Fruit fly (Drosophila melanogaster) whole organism, prepupa: Measurements from ENCODE around the gene CG14137.

Experiments used
- Blimp-1 ChIP-seq: fragments of 200-800 bp; sonication (Bioruptor generic); optimal IDR thresholded peaks from 3 replicates; lab custom pipeline; 2017; ENCODE audit warnings: missing biosample characterization, missing genetic modification characterization, mild to moderate bottlenecking, moderate library complexity, missing genetic modification reagents
- CG10631 ChIP-seq: fragments of 200-800 bp; sonication (Bioruptor generic); optimal IDR thresholded peaks from 2 replicates; lab custom pipeline; 2016; ENCODE audit warnings: missing biosample characterization, missing genetic modification characterization
- CG10669 ChIP-seq: fragments of 200-800 bp; sonication (Bioruptor generic); optimal IDR thresholded peaks from 3 replicates; lab custom pipeline; 2018; ENCODE audit warnings: missing biosample characterization, mild to moderate bottlenecking, missing genetic modification characterization, moderate library complexity
- CG11294 ChIP-seq: fragments of 200-800 bp; sonication (Bioruptor generic); IDR thresholded peaks from 2 replicates; pipeline ENCODE4 v1.3.6; 2022; ENCODE audit warnings: missing biosample characterization, missing genetic modification characterization
- CG11762 ChIP-seq: fragments of 200-800 bp; sonication (Bioruptor generic); optimal IDR thresholded peaks from 3 replicates; lab custom pipeline; 2016; ENCODE audit warnings: missing biosample characterization, missing genetic modification characterization; ENCODE audit not compliant: insufficient read depth
- CG11902 ChIP-seq: fragments of 200-800 bp; sonication (Bioruptor generic); optimal IDR thresholded peaks from 3 replicates; lab custom pipeline; 2016; ENCODE audit warnings: missing biosample characterization, missing genetic modification characterization
- CG15336 ChIP-seq: fragments of 200-800 bp; sonication (Bioruptor generic); IDR thresholded peaks from 2 replicates; pipeline ENCODE4 v1.3.6; 2022; ENCODE audit warnings: missing biosample characterization, missing genetic modification characterization
- CG1621 ChIP-seq: fragments of 200-800 bp; sonication (Bioruptor generic); optimal IDR thresholded peaks from 3 replicates; lab custom pipeline; 2018; ENCODE audit warnings: missing biosample characterization, mild to moderate bottlenecking, missing genetic modification characterization
- CG16779 ChIP-seq: fragments of 200-800 bp; sonication (Bioruptor generic); optimal IDR thresholded peaks from 3 replicates; lab custom pipeline; 2017; ENCODE audit warnings: missing biosample characterization, mild to moderate bottlenecking, missing genetic modification characterization
- CG3032 ChIP-seq: fragments of 200-800 bp; optimal IDR thresholded peaks from 2 replicates; lab custom pipeline; 2019; ENCODE audit warnings: missing biosample characterization, mild to moderate bottlenecking, missing genetic modification characterization, moderate library complexity
- CG32006 ChIP-seq: fragments of 200-800 bp; sonication (Bioruptor generic); optimal IDR thresholded peaks from 3 replicates; lab custom pipeline; 2017; ENCODE audit warnings: missing biosample characterization, mild to moderate bottlenecking, missing genetic modification characterization
- CG34406 ChIP-seq: fragments of 200-800 bp; sonication (Bioruptor generic); optimal IDR thresholded peaks from 3 replicates; lab custom pipeline; 2016; ENCODE audit warnings: missing biosample characterization, missing genetic modification characterization
- CG6276 ChIP-seq: fragments of 200-800 bp; sonication (Bioruptor generic); optimal IDR thresholded peaks from 2 replicates; lab custom pipeline; 2017; ENCODE audit warnings: missing biosample characterization, mild to moderate bottlenecking, missing genetic modification characterization
- CG6792 ChIP-seq: fragments of 200-800 bp; sonication (Bioruptor generic); optimal IDR thresholded peaks from 3 replicates; lab custom pipeline; 2016; ENCODE audit warnings: missing biosample characterization, missing genetic modification characterization
- CG6808 ChIP-seq: fragments of 200-800 bp; sonication (Bioruptor generic); optimal IDR thresholded peaks from 3 replicates; lab custom pipeline; 2017; ENCODE audit warnings: missing biosample characterization, missing genetic modification characterization, mild to moderate bottlenecking, moderate library complexity, missing genetic modification reagents
- CG6854 ChIP-seq: fragments of 200-800 bp; sonication (Bioruptor generic); optimal IDR thresholded peaks from 2 replicates; lab custom pipeline; 2017; ENCODE audit warnings: missing biosample characterization, mild to moderate bottlenecking, missing genetic modification characterization
- CG7368 ChIP-seq: fragments of 200-800 bp; sonication (Bioruptor generic); optimal IDR thresholded peaks from 3 replicates; lab custom pipeline; 2016; ENCODE audit warnings: missing biosample characterization, missing genetic modification characterization
- CG8119 ChIP-seq: fragments of 200-800 bp; sonication (Bioruptor generic); IDR thresholded peaks from 3 replicates; pipeline ENCODE4 v1.3.6; 2022; ENCODE audit warnings: missing biosample characterization, missing genetic modification characterization
- CG8319 ChIP-seq: fragments of 200-800 bp; sonication (Bioruptor generic); optimal IDR thresholded peaks from 3 replicates; lab custom pipeline; 2016; ENCODE audit warnings: missing biosample characterization, missing genetic modification characterization
- CG8632 ChIP-seq: fragments of 200-800 bp; sonication (Bioruptor generic); optimal IDR thresholded peaks from 3 replicates; lab custom pipeline; 2016; ENCODE audit warnings: missing biosample characterization, missing genetic modification characterization
- CG9139 ChIP-seq: fragments of 200-800 bp; sonication (Bioruptor generic); optimal IDR thresholded peaks from 3 replicates; lab custom pipeline; 2017; ENCODE audit warnings: missing biosample characterization, mild to moderate bottlenecking, missing genetic modification characterization
- Eip75B ChIP-seq: fragments of 200-800 bp; sonication (Bioruptor generic); optimal IDR thresholded peaks from 3 replicates; lab custom pipeline; 2016; ENCODE audit warnings: missing biosample characterization, missing genetic modification characterization
- Ets96B ChIP-seq: fragments of 200-800 bp; optimal IDR thresholded peaks from 2 replicates; lab custom pipeline; 2019; ENCODE audit warnings: missing biosample characterization, mild to moderate bottlenecking, missing genetic modification characterization, moderate library complexity
- Gug ChIP-seq: fragments of 200-800 bp; sonication (Bioruptor generic); IDR thresholded peaks from 2 replicates; pipeline ENCODE4 v1.3.6; 2022; ENCODE audit warnings: missing biosample characterization, missing genetic modification characterization
- Hr4 ChIP-seq: fragments of 200-800 bp; sonication (Bioruptor generic); optimal IDR thresholded peaks from 3 replicates; lab custom pipeline; 2016; ENCODE audit warnings: missing biosample characterization, missing genetic modification characterization
- Met ChIP-seq: fragments of 200-800 bp; sonication (Bioruptor generic); optimal IDR thresholded peaks from 3 replicates; lab custom pipeline; 2016; ENCODE audit warnings: missing biosample characterization, missing genetic modification characterization
- OdsH ChIP-seq: fragments of 200-800 bp; sonication (Bioruptor generic); optimal IDR thresholded peaks from 3 replicates; lab custom pipeline; 2016; ENCODE audit warnings: missing biosample characterization, missing genetic modification characterization
- Smox ChIP-seq: fragments of 200-800 bp; sonication (Bioruptor generic); optimal IDR thresholded peaks from 3 replicates; lab custom pipeline; 2016; ENCODE audit warnings: missing biosample characterization, missing genetic modification characterization
- Sox102F ChIP-seq: fragments of 200-800 bp; sonication (Bioruptor generic); optimal IDR thresholded peaks from 2 replicates; lab custom pipeline; 2016; ENCODE audit warnings: missing biosample characterization, mild to moderate bottlenecking, missing genetic modification characterization
- Sox15 ChIP-seq: fragments of 200-800 bp; sonication (Bioruptor generic); optimal IDR thresholded peaks from 3 replicates; lab custom pipeline; 2016; ENCODE audit warnings: missing biosample characterization, missing genetic modification characterization
- achi ChIP-seq: fragments of 200-800 bp; sonication (Bioruptor generic); optimal IDR thresholded peaks from 3 replicates; lab custom pipeline; 2016; ENCODE audit warnings: missing biosample characterization, missing genetic modification characterization
- acj6 ChIP-seq: fragments of 200-800 bp; sonication (Bioruptor generic); optimal IDR thresholded peaks from 3 replicates; lab custom pipeline; 2016; ENCODE audit warnings: missing biosample characterization, missing genetic modification characterization
- cyc ChIP-seq: fragments of 200-800 bp; sonication (Bioruptor generic); optimal IDR thresholded peaks from 3 replicates; lab custom pipeline; 2016; ENCODE audit warnings: missing biosample characterization, missing genetic modification characterization
- dsx ChIP-seq: fragments of 200-800 bp; optimal IDR thresholded peaks from 3 replicates; lab custom pipeline; 2019; ENCODE audit warnings: missing biosample characterization, mild to moderate bottlenecking, missing genetic modification characterization, moderate library complexity; ENCODE audit not compliant: poor library complexity, severe bottlenecking
- eg ChIP-seq: fragments of 200-800 bp; sonication (Bioruptor generic); IDR thresholded peaks from 3 replicates; pipeline ENCODE4 v1.3.6; 2022; ENCODE audit warnings: missing biosample characterization, missing genetic modification characterization
- fd59A ChIP-seq: fragments of 200-800 bp; sonication (Bioruptor generic); optimal IDR thresholded peaks from 2 replicates; lab custom pipeline; 2017; ENCODE audit warnings: missing biosample characterization, mild to moderate bottlenecking, missing genetic modification characterization, missing genetic modification reagents
- fd85E ChIP-seq: fragments of 200-800 bp; sonication (Bioruptor generic); optimal IDR thresholded peaks from 3 replicates; lab custom pipeline; 2016; ENCODE audit warnings: missing biosample characterization, missing genetic modification characterization
- lz ChIP-seq: fragments of 200-800 bp; sonication (Bioruptor generic); optimal IDR thresholded peaks from 3 replicates; lab custom pipeline; 2016; ENCODE audit warnings: missing biosample characterization, missing genetic modification characterization
- net ChIP-seq: fragments of 200-800 bp; sonication (Bioruptor generic); optimal IDR thresholded peaks from 3 replicates; lab custom pipeline; 2016; ENCODE audit warnings: missing biosample characterization, missing genetic modification characterization
- pdm3 ChIP-seq: fragments of 200-800 bp; sonication (Bioruptor generic); optimal IDR thresholded peaks from 3 replicates; lab custom pipeline; 2016; ENCODE audit warnings: missing biosample characterization, missing genetic modification characterization
- salr ChIP-seq, 2 experiments: fragments of 200-800 bp; sonication (Bioruptor generic); optimal IDR thresholded peaks; 3 replicates each; lab custom pipeline; 2016 to 2018; ENCODE audit warnings: missing biosample characterization in 2 of 2, missing genetic modification characterization in 2 of 2, mild to moderate bottlenecking in 1 of 2
- spab ChIP-seq: fragments of 200-800 bp; sonication (Bioruptor generic); optimal IDR thresholded peaks from 2 replicates; lab custom pipeline; 2017; ENCODE audit warnings: missing biosample characterization, mild to moderate bottlenecking, missing genetic modification characterization, missing genetic modification reagents
- ss ChIP-seq, 2 experiments: fragments of 200-800 bp; sonication (Bioruptor generic); optimal IDR thresholded peaks; 2 replicates in 1 of 2; 3 replicates in 1 of 2; lab custom pipeline; 2017 to 2018; ENCODE audit warnings: mild to moderate bottlenecking in 2 of 2, missing biosample characterization in 2 of 2, missing genetic modification characterization in 2 of 2, moderate library complexity in 1 of 2
- svp ChIP-seq: fragments of 200-800 bp; sonication (Bioruptor generic); peaks from one replicate; lab custom pipeline; 2016; ENCODE audit warnings: missing biosample characterization, missing genetic modification characterization
- vri ChIP-seq: fragments of 200-800 bp; sonication (Bioruptor generic); optimal IDR thresholded peaks from 3 replicates; lab custom pipeline; 2016; ENCODE audit warnings: missing biosample characterization, mild to moderate bottlenecking, missing genetic modification characterization

CG14137 gene

dm6 chr3L:11556637-11557036, 43.2 kb downstream of the CG14137 start (continued):
- TF ChIP-seq ss (GFP tag; optimal IDR thresholded peaks at IDR 0.05; lab: Kevin White, UChicago), result no peak
- TF ChIP-seq CG11762 (GFP tag; lab: Kevin White, UChicago), result no peak
- TF ChIP-seq cyc (GFP tag; lab: Kevin White, UChicago), result no peak
- no peak for TF ChIP-seq CG3032 (tag; lab: Kevin White, UChicago)
- peak; percentile 32; the same call in 2 of the 3 replicates for TF ChIP-seq CG8119
- TF ChIP-seq Blimp-1 (GFP tag; lab: Kevin White, UChicago), result no peak
- TF ChIP-seq fd59A (GFP tag; lab: Kevin White, UChicago), result no peak
- no peak for TF ChIP-seq CG1621
- no peak for TF ChIP-seq Smox (GFP tag; lab: Kevin White, UChicago)
- no peak for TF ChIP-seq spab (GFP tag; lab: Kevin White, UChicago)
- no peak for TF ChIP-seq Met
- no peak for TF ChIP-seq CG6276
- no peak for TF ChIP-seq Gug (GFP tag; lab: Robert Waterston, UW)
- TF ChIP-seq salr (GFP tag; optimal IDR thresholded peaks at IDR 0.05; lab: Kevin White, UChicago), result no peak
- peak; percentile 32 for TF ChIP-seq acj6 (GFP tag; lab: Kevin White, UChicago)
- peak; percentile 62 for TF ChIP-seq CG32006 (GFP tag; lab: Kevin White, UChicago)
- TF ChIP-seq Hr4 (GFP tag; lab: Kevin White, UChicago), result peak; percentile 31
- TF ChIP-seq dsx, result no peak
- no peak for TF ChIP-seq Sox15 (GFP tag; lab: Kevin White, UChicago)
- TF ChIP-seq CG6792 (GFP tag; lab: Kevin White, UChicago), result no peak
- TF ChIP-seq OdsH (GFP tag; lab: Kevin White, UChicago), result peak; percentile 24
- no peak for TF ChIP-seq svp (GFP tag; lab: Kevin White, UChicago)
- TF ChIP-seq vri (GFP tag; lab: Kevin White, UChicago), result no peak
- no peak for TF ChIP-seq CG34406 (GFP tag; lab: Kevin White, UChicago)
- peak; percentile 55 for TF ChIP-seq CG15336
- TF ChIP-seq, all 60 proteins: peak for 9

dm6 chr3L:11555662-11556460, 44.0 kb downstream of the CG14137 start:
- TF ChIP-seq Met (no peak), CG11762 (GFP tag; lab: Kevin White, UChicago) (peak; percentile 33), Sox15 (GFP tag; lab: Kevin White, UChicago) (no peak), achi (GFP tag; lab: Kevin White, UChicago) (peak; percentile 41), CG8119 (peak; percentile 92), CG15336 (peak; percentile 91), CG8632 (GFP tag; lab: Kevin White, UChicago) (peak; percentile 51), Hr4 (GFP tag; lab: Kevin White, UChicago) (peak; percentile 80), CG11902 (no peak), cyc (GFP tag; lab: Kevin White, UChicago) (no peak), CG7368 (peak; percentile 17), CG11294 (GFP tag; lab: Robert Waterston, UW) (no peak; the same call in 1 of the 2 replicates), CG10669 (GFP tag; lab: Kevin White, UChicago) (peak; percentile 53), net (peak; percentile 57), svp (GFP tag; lab: Kevin White, UChicago) (no peak), Smox (GFP tag; lab: Kevin White, UChicago) (no peak), fd85E (GFP tag; lab: Kevin White, UChicago) (no peak), Blimp-1 (GFP tag; lab: Kevin White, UChicago) (no peak), CG6854 (GFP tag; lab: Kevin White, UChicago) (no peak), Ets96B (peak; percentile 64), acj6 (GFP tag; lab: Kevin White, UChicago) (peak; percentile 23), CG10631 (GFP tag; lab: Kevin White, UChicago) (peak; percentile 37), Eip75B (GFP tag; lab: Kevin White, UChicago) (peak; percentile 28), eg (GFP tag; lab: Robert Waterston, UW) (peak; percentile 82), OdsH (GFP tag; lab: Kevin White, UChicago) (peak; percentile 59), Gug (GFP tag; lab: Robert Waterston, UW) (no peak; the same call in none of the 2 replicates), spab (GFP tag; lab: Kevin White, UChicago) (peak; percentile 48), CG8319 (GFP tag; lab: Kevin White, UChicago) (no peak), Sox102F (no peak), lz (GFP tag; lab: Kevin White, UChicago) (no peak), CG9139 (peak; percentile 40), salr (GFP tag; optimal IDR thresholded peaks at IDR 0.05; lab: Kevin White, UChicago) (peak; percentile 41 to 85), CG16779 (tag; lab: Kevin White, UChicago) (no peak), CG3032 (tag; lab: Kevin White, UChicago) (peak; percentile 49), CG6792 (GFP tag; lab: Kevin White, UChicago) (no peak), pdm3 (GFP tag; lab: Kevin White, UChicago) (peak; percentile 48), vri (GFP tag; lab: Kevin White, UChicago) (no peak), CG6808 (GFP tag; lab: Kevin White, UChicago) (peak; percentile 54)
